Fruit fly (Drosophila melanogaster): ENCODE results near the gene Aduk.

Gene Aduk

dm6 chr3R:9370413-9370812 lies 35.9 kb upstream of the Aduk start (continued):
- TF ChIP-seq tap (tag; optimal IDR thresholded peaks at IDR 0.05): peak; percentile 54
- TF ChIP-seq hkb (optimal IDR thresholded peaks at IDR 0.05): no peak
- TF ChIP-seq hkb (GFP tag; IDR thresholded peaks at IDR 0.05): peak; percentile 74
- TF ChIP-seq Dek (tag; optimal IDR thresholded peaks at IDR 0.05): peak; percentile 30
- peak; percentile 0 for TF ChIP-seq CG5245 (GFP tag; optimal IDR thresholded peaks at IDR 0.05)
- peak; percentile 85; the same call in 2 of the 3 replicates for TF ChIP-seq dysf (GFP tag; IDR thresholded peaks at IDR 0.05)
- no peak for TF ChIP-seq CG14965 (GFP tag; optimal IDR thresholded peaks at IDR 0.05; ENCODE audit: borderline replicate concordance)
- peak; percentile 51 for TF ChIP-seq gro (GFP tag; optimal IDR thresholded peaks at IDR 0.05)
- TF ChIP-seq z (GFP tag; IDR thresholded peaks at IDR 0.05): no peak
- no peak for TF ChIP-seq CG15696 (tag; optimal IDR thresholded peaks at IDR 0.05)
- peak; percentile 59; the same call in 2 of the 3 replicates for TF ChIP-seq Aef1 (GFP tag; IDR thresholded peaks at IDR 0.05)
- peak; percentile 74 for TF ChIP-seq grau (tag; optimal IDR thresholded peaks at IDR 0.05)
- peak; percentile 81; the same call in 1 of the 2 replicates for TF ChIP-seq Rfx (GFP tag; IDR thresholded peaks at IDR 0.05)
- no peak for TF ChIP-seq Elba2 (GFP tag; optimal IDR thresholded peaks at IDR 0.05)
- TF ChIP-seq CG4404 (GFP tag; IDR thresholded peaks at IDR 0.05): peak; percentile 37; the same call in 1 of the 2 replicates
- TF ChIP-seq HLH3B (GFP tag; IDR thresholded peaks at IDR 0.05): peak; percentile 45
- peak; percentile 81 for TF ChIP-seq CG15269 (tag; optimal IDR thresholded peaks at IDR 0.05)
- TF ChIP-seq YL-1 (GFP tag; optimal IDR thresholded peaks at IDR 0.05): peak; percentile 6
- TF ChIP-seq bab2 (GFP tag; optimal IDR thresholded peaks at IDR 0.05): peak; percentile 17
- TF ChIP-seq CG31441 (GFP tag; IDR thresholded peaks at IDR 0.05): peak; percentile 37; the same call in 1 of the 2 replicates
- TF ChIP-seq peb (GFP tag; IDR thresholded peaks at IDR 0.05): no peak
- peak; percentile 71 for TF ChIP-seq CG3281 (GFP tag; optimal IDR thresholded peaks at IDR 0.05)
- TF ChIP-seq p53 (GFP tag; optimal IDR thresholded peaks at IDR 0.05): no peak
- peak; percentile 45 for TF ChIP-seq CG12769 (tag; optimal IDR thresholded peaks at IDR 0.05)
- TF ChIP-seq Hmr (GFP tag; optimal IDR thresholded peaks at IDR 0.05): peak; percentile 65
- TF ChIP-seq dmrt99B (tag; optimal IDR thresholded peaks at IDR 0.05): peak; percentile 68
- TF ChIP-seq CG4328 (GFP tag; optimal IDR thresholded peaks at IDR 0.05): no peak
- TF ChIP-seq nmo (GFP tag; optimal IDR thresholded peaks at IDR 0.05): no peak
- TF ChIP-seq CG13123 (GFP tag; optimal IDR thresholded peaks at IDR 0.05): no peak
- no peak for TF ChIP-seq pan (optimal IDR thresholded peaks at IDR 0.05)
- TF ChIP-seq pan (GFP tag; optimal IDR thresholded peaks at IDR 0.05 in 1 of 2, IDR thresholded peaks at IDR 0.05 in 1 of 2): peak in 1 of 2 experiments; percentile 76
- peak; percentile 3 for TF ChIP-seq tin (GFP tag; optimal IDR thresholded peaks at IDR 0.05)
- no peak for TF ChIP-seq Fer2 (tag; optimal IDR thresholded peaks at IDR 0.05)
- peak; percentile 27 for TF ChIP-seq Sox100B (GFP tag; optimal IDR thresholded peaks at IDR 0.05)
- no peak for TF ChIP-seq NK7.1 (GFP tag; optimal IDR thresholded peaks at IDR 0.05)
- peak; percentile 57; the same call in 2 of the 3 replicates for TF ChIP-seq CG14050 (GFP tag; IDR thresholded peaks at IDR 0.05)
- peak; percentile 82 for TF ChIP-seq Atf6 (GFP tag; IDR thresholded peaks at IDR 0.05)
- peak; percentile 72 for TF ChIP-seq CG13296 (GFP tag; optimal IDR thresholded peaks at IDR 0.05)
- no peak for TF ChIP-seq Awh (GFP tag; IDR thresholded peaks at IDR 0.05)
- no peak for TF ChIP-seq CG34224 (GFP tag; IDR thresholded peaks at IDR 0.05; ENCODE audit: partially characterized antibody)
- peak; percentile 24 for TF ChIP-seq caup (GFP tag; optimal IDR thresholded peaks at IDR 0.05; ENCODE audit: severe bottlenecking)
- peak; percentile 31; the same call in 1 of the 2 replicates for TF ChIP-seq danr (GFP tag; IDR thresholded peaks at IDR 0.05)
- TF ChIP-seq bcd (GFP tag; optimal IDR thresholded peaks at IDR 0.05): peak; percentile 37
- TF ChIP-seq Oli (tag; optimal IDR thresholded peaks at IDR 0.05): peak; percentile 32
- TF ChIP-seq BtbVII (GFP tag; optimal IDR thresholded peaks at IDR 0.05): peak; percentile 65
- TF ChIP-seq CG2120 (GFP tag; optimal IDR thresholded peaks at IDR 0.05): peak; percentile 77
- TF ChIP-seq CG3838 (GFP tag; optimal IDR thresholded peaks at IDR 0.05): no peak
- TF ChIP-seq CG16813 (GFP tag; IDR thresholded peaks at IDR 0.05; ENCODE audit: partially characterized antibody): no peak
- peak; percentile 40 for TF ChIP-seq fd96Cb (tag; optimal IDR thresholded peaks at IDR 0.05)
- no peak for TF ChIP-seq twi (tag; optimal IDR thresholded peaks at IDR 0.05)
- TF ChIP-seq CG5180 (GFP tag; optimal IDR thresholded peaks at IDR 0.05): peak; percentile 2

Data from whole organism, embryonic.